Worm (Caenorhabditis elegans) whole organism, L1 larva: ENCODE measurements around the gene ras-2.

Source experiments
- ama-1 ChIP-seq: fragments of 150-350 bp; optimal IDR thresholded peaks from 2 replicates; lab custom pipeline; 2014
- elt-2 ChIP-seq: sonication (generic microtip); optimal IDR thresholded peaks from 2 replicates; lab custom pipeline; 2016; ENCODE audit warnings: missing genetic modification characterization, mild to moderate bottlenecking, inconsistent platforms, missing compliant biosample characterization, missing genetic modification reagents
- fkh-8 ChIP-seq: sonication (generic microtip); optimal IDR thresholded peaks from 2 replicates; lab custom pipeline; 2016; ENCODE audit warnings: mild to moderate bottlenecking, missing genetic modification characterization, missing compliant biosample characterization
- fos-1 ChIP-seq: fragments of 150-350 bp; optimal IDR thresholded peaks from 2 replicates; lab custom pipeline; 2014; ENCODE audit warnings: missing biosample characterization, missing genetic modification characterization
- lin-39 ChIP-seq: fragments of 150-350 bp; optimal IDR thresholded peaks from 2 replicates; lab custom pipeline; 2014; ENCODE audit warnings: missing biosample characterization, missing genetic modification reagents, missing genetic modification characterization
- pqm-1 ChIP-seq: sonication (generic microtip); optimal IDR thresholded peaks from 3 replicates; lab custom pipeline; 2017; ENCODE audit warnings: missing biosample characterization, missing genetic modification characterization
- skn-1 ChIP-seq: fragments of 150-350 bp; optimal IDR thresholded peaks from 2 replicates; lab custom pipeline; 2014; ENCODE audit warnings: missing biosample characterization, missing genetic modification characterization
- snpc-4 ChIP-seq: fragments of 150-350 bp; optimal IDR thresholded peaks from 2 replicates; lab custom pipeline; 2014; ENCODE audit warnings: missing biosample characterization, missing genetic modification characterization
- tbx-2 ChIP-seq: sonication (generic microtip); optimal IDR thresholded peaks from 2 replicates; lab custom pipeline; 2016; ENCODE audit warnings: missing genetic modification characterization, missing compliant biosample characterization
- unc-30 ChIP-seq: sonication (generic microtip); optimal IDR thresholded peaks from 2 replicates; lab custom pipeline; 2017; ENCODE audit warnings: missing biosample characterization, missing genetic modification characterization

- TF ChIP-seq snpc-4 (tag; lab: Kevin White, UChicago): no peak
- no peak for TF ChIP-seq ama-1 (lab: Kevin White, UChicago)
- no peak for TF ChIP-seq fkh-8 (tag; lab: Kevin White, UChicago)
- TF ChIP-seq skn-1 (tag; lab: Kevin White, UChicago): no peak
- TF ChIP-seq tbx-2 (tag; lab: Kevin White, UChicago): no peak
- no peak for TF ChIP-seq pqm-1
- no peak for TF ChIP-seq unc-30 (tag; lab: Kevin White, UChicago)
- no peak for TF ChIP-seq elt-2
- TF ChIP-seq fos-1 (tag; lab: Kevin White, UChicago): no peak
- no peak for TF ChIP-seq lin-39 (tag; lab: Kevin White, UChicago)
Measured at ce11 chrIII:4688356-4688755, 51.5 kb downstream of the ras-2 start, which contains the start of gene tag-243.
